Worm (Caenorhabditis elegans) whole organism, young adult: ENCODE data around the gene ubc-20.

Experiments
- C06A6.2 ChIP-seq: fragments of 200-800 bp; sonication (Bioruptor generic); conservative IDR thresholded peaks from 2 replicates; pipeline ENCODE4 v1.3.6; 2022; ENCODE audit warnings: missing genetic modification characterization, missing compliant biosample characterization
- C17E4.6 ChIP-seq: fragments of 200-800 bp; sonication (Bioruptor generic); IDR thresholded peaks from 2 replicates; pipeline ENCODE4 v1.3.6; 2022; ENCODE audit warnings: missing genetic modification reagents, missing genetic modification characterization, missing compliant biosample characterization
- D2030.7 ChIP-seq: fragments of 200-800 bp; sonication (Bioruptor generic); IDR thresholded peaks from 2 replicates; pipeline ENCODE4 v1.3.6; 2022; ENCODE audit warnings: missing genetic modification reagents, missing genetic modification characterization, missing compliant biosample characterization
- F49E8.2 ChIP-seq: sonication (generic microtip); optimal IDR thresholded peaks from 3 replicates; lab custom pipeline; 2017; ENCODE audit warnings: missing genetic modification characterization, mild to moderate bottlenecking, missing compliant biosample characterization, antibody characterized with exemption, moderate library complexity; ENCODE audit not compliant: insufficient read depth
- K11D2.4 ChIP-seq: fragments of 200-800 bp; sonication (Bioruptor generic); IDR thresholded peaks from 2 replicates; pipeline ENCODE4 v1.3.6; 2022; ENCODE audit warnings: missing genetic modification reagents, missing genetic modification characterization, missing compliant biosample characterization
- Y56A3A.18 ChIP-seq: fragments of 200-800 bp; sonication (Bioruptor generic); IDR thresholded peaks from 2 replicates; pipeline ENCODE4 v1.3.6; 2022; ENCODE audit warnings: missing genetic modification reagents, missing genetic modification characterization, missing compliant biosample characterization
- Y79H2A.3 ChIP-seq: fragments of 200-800 bp; sonication (Bioruptor generic); conservative IDR thresholded peaks from 2 replicates; pipeline ENCODE4 v1.3.6; 2022; ENCODE audit warnings: missing genetic modification reagents, missing genetic modification characterization, missing compliant biosample characterization
- ZK185.1 ChIP-seq: sonication (generic microtip); optimal IDR thresholded peaks from 2 replicates; lab custom pipeline; 2016; ENCODE audit warnings: mild to moderate bottlenecking, missing genetic modification characterization, missing compliant biosample characterization; ENCODE audit not compliant: poor library complexity, severe bottlenecking
- akir-1 ChIP-seq: fragments of 200-800 bp; sonication (Bioruptor generic); optimal IDR thresholded peaks from 2 replicates; lab custom pipeline; 2018; ENCODE audit warnings: mild to moderate bottlenecking, missing genetic modification characterization, moderate library complexity, missing compliant biosample characterization
- aptf-2 ChIP-seq: fragments of 200-800 bp; sonication (Bioruptor generic); conservative IDR thresholded peaks from 2 replicates; pipeline ENCODE4 v1.3.6; 2022; ENCODE audit warnings: missing genetic modification reagents, missing genetic modification characterization, missing compliant biosample characterization
- aptf-3 ChIP-seq: fragments of 200-800 bp; sonication (Bioruptor generic); IDR thresholded peaks from 2 replicates; pipeline ENCODE4 v1.3.6; 2022; ENCODE audit warnings: missing genetic modification characterization, missing compliant biosample characterization
- cebp-1 ChIP-seq, 2 experiments: fragments of 200-800 bp in 1 of 2; sonication (Bioruptor generic) in 1 of 2; sonication (generic microtip) in 1 of 2; IDR thresholded peaks in 1 of 2; optimal IDR thresholded peaks in 1 of 2; 2 replicates each; pipeline versions ENCODE4 v1.3.6 to Lab custom; 2017 to 2022; ENCODE audit warnings: missing compliant biosample characterization in 2 of 2, missing genetic modification characterization in 2 of 2, mild to moderate bottlenecking in 1 of 2, missing genetic modification reagents in 1 of 2, moderate library complexity in 1 of 2
- ceh-100 ChIP-seq: fragments of 200-800 bp; sonication (Bioruptor generic); IDR thresholded peaks from 2 replicates; pipeline ENCODE4 v1.3.6; 2022; ENCODE audit warnings: missing genetic modification reagents, missing genetic modification characterization, missing compliant biosample characterization
- ceh-27 ChIP-seq: fragments of 200-800 bp; sonication (Bioruptor generic); optimal IDR thresholded peaks from 2 replicates; lab custom pipeline; 2018; ENCODE audit warnings: mild to moderate bottlenecking, missing genetic modification characterization, moderate library complexity, missing compliant biosample characterization
- ceh-40 ChIP-seq: fragments of 200-800 bp; sonication (Bioruptor generic); IDR thresholded peaks from 2 replicates; pipeline ENCODE4 v1.3.6; 2022; ENCODE audit warnings: missing genetic modification characterization, missing compliant biosample characterization
- ceh-91 ChIP-seq: fragments of 200-800 bp; sonication (Bioruptor generic); IDR thresholded peaks from 2 replicates; pipeline ENCODE4 v1.3.6; 2022; ENCODE audit warnings: missing genetic modification reagents, missing genetic modification characterization, missing compliant biosample characterization
- dpl-1 ChIP-seq: fragments of 150-350 bp; optimal IDR thresholded peaks from 2 replicates; lab custom pipeline; 2014; ENCODE audit warnings: missing biosample characterization, missing genetic modification reagents, missing genetic modification characterization
- egrh-3 ChIP-seq: fragments of 200-800 bp; sonication (Bioruptor generic); IDR thresholded peaks from 2 replicates; pipeline ENCODE4 v1.3.6; 2022; ENCODE audit warnings: missing genetic modification reagents, missing genetic modification characterization, missing compliant biosample characterization
- ekl-4 ChIP-seq: fragments of 200-800 bp; sonication (Bioruptor generic); IDR thresholded peaks from 2 replicates; pipeline ENCODE4 v1.3.6; 2022; ENCODE audit warnings: missing genetic modification reagents, missing genetic modification characterization, missing compliant biosample characterization
- hlh-26 ChIP-seq: fragments of 200-800 bp; sonication (Bioruptor generic); conservative IDR thresholded peaks from 2 replicates; pipeline ENCODE4 v1.3.6; 2022; ENCODE audit warnings: missing genetic modification reagents, missing genetic modification characterization, missing compliant biosample characterization
- hmg-1.2 ChIP-seq: fragments of 200-800 bp; sonication (Bioruptor generic); IDR thresholded peaks from 2 replicates; pipeline ENCODE4 v1.3.6; 2022; ENCODE audit warnings: missing genetic modification reagents, missing genetic modification characterization, missing compliant biosample characterization
- hsf-1 ChIP-seq: fragments of 200-800 bp; sonication (Bioruptor generic); IDR thresholded peaks from 2 replicates; pipeline ENCODE4 v1.3.6; 2022; ENCODE audit warnings: missing genetic modification reagents, missing genetic modification characterization, missing compliant biosample characterization
- lag-1 ChIP-seq: fragments of 200-800 bp; sonication (Bioruptor generic); IDR thresholded peaks from 2 replicates; pipeline ENCODE4 v1.3.6; 2022; ENCODE audit warnings: missing genetic modification reagents, missing genetic modification characterization, missing compliant biosample characterization
- let-607 ChIP-seq, 2 experiments: fragments of 200-800 bp in 1 of 2; sonication (Bioruptor generic) in 1 of 2; sonication (generic microtip) in 1 of 2; optimal IDR thresholded peaks; 2 replicates each; lab custom pipeline; 2016 to 2018; ENCODE audit warnings: mild to moderate bottlenecking in 2 of 2, missing compliant biosample characterization in 2 of 2, missing genetic modification characterization in 2 of 2, moderate library complexity in 2 of 2, missing genotype in 1 of 2
- mel-28 ChIP-seq: sonication (generic microtip); optimal IDR thresholded peaks from 2 replicates; lab custom pipeline; 2016; ENCODE audit warnings: borderline replicate concordance, mild to moderate bottlenecking, missing genetic modification characterization, missing compliant biosample characterization
- nfya-1 ChIP-seq: sonication (generic microtip); optimal IDR thresholded peaks from 2 replicates; lab custom pipeline; 2017; ENCODE audit warnings: antibody characterized with exemption, missing compliant biosample characterization, missing genetic modification characterization, borderline replicate concordance; ENCODE audit not compliant: insufficient read depth
- nhr-27 ChIP-seq: fragments of 200-800 bp; sonication (Bioruptor generic); optimal IDR thresholded peaks from 2 replicates; lab custom pipeline; 2018; ENCODE audit warnings: mild to moderate bottlenecking, missing genetic modification characterization, moderate library complexity, missing compliant biosample characterization
- rec-8 ChIP-seq, 2 experiments: sonication (generic microtip); optimal IDR thresholded peaks; 2 replicates each; lab custom pipeline; 2016; ENCODE audit warnings: mild to moderate bottlenecking in 2 of 2, missing genetic modification characterization in 2 of 2, missing genetic modification reagents in 2 of 2, missing genotype in 2 of 2, missing biosample characterization in 1 of 2, missing compliant biosample characterization in 1 of 2, moderate library complexity in 1 of 2
- sdz-38 ChIP-seq: sonication (generic microtip); optimal IDR thresholded peaks from 2 replicates; lab custom pipeline; 2016; ENCODE audit warnings: missing genotype, missing genetic modification characterization, missing compliant biosample characterization
- sea-2 ChIP-seq: fragments of 200-800 bp; sonication (Bioruptor generic); IDR thresholded peaks from 2 replicates; pipeline ENCODE4 v1.3.6; 2022; ENCODE audit warnings: missing genetic modification characterization, missing compliant biosample characterization
- snpc-4 ChIP-seq, 5 experiments: fragments of 150-350 bp in 1 of 5; sonication (generic microtip) in 4 of 5; optimal IDR thresholded peaks; 2 replicates each; lab custom pipeline; 2014 to 2018; ENCODE audit warnings: missing genetic modification characterization in 5 of 5, missing biosample characterization in 3 of 5, antibody characterized with exemption in 2 of 5, mild to moderate bottlenecking in 2 of 5, missing compliant biosample characterization in 2 of 5, missing genotype in 2 of 5, moderate library complexity in 2 of 5, missing genetic modification reagents in 1 of 5
- sptf-2 ChIP-seq: fragments of 200-800 bp; sonication (Bioruptor generic); optimal IDR thresholded peaks from 2 replicates; lab custom pipeline; 2018; ENCODE audit warnings: mild to moderate bottlenecking, missing genetic modification characterization, missing compliant biosample characterization
- tbx-9 ChIP-seq: sonication (generic microtip); optimal IDR thresholded peaks from 2 replicates; lab custom pipeline; 2016; ENCODE audit warnings: borderline replicate concordance, missing genetic modification characterization, inconsistent platforms, missing compliant biosample characterization
- ztf-22 ChIP-seq: fragments of 200-800 bp; sonication (Bioruptor generic); optimal IDR thresholded peaks from 2 replicates; lab custom pipeline; 2018; ENCODE audit warnings: mild to moderate bottlenecking, missing genetic modification characterization, moderate library complexity, missing compliant biosample characterization
- ztf-26 ChIP-seq: sonication (generic microtip); optimal IDR thresholded peaks from 2 replicates; lab custom pipeline; 2017; ENCODE audit warnings: missing genetic modification characterization, missing compliant biosample characterization
- ztf-3 ChIP-seq: fragments of 200-800 bp; sonication (Bioruptor generic); optimal IDR thresholded peaks from 2 replicates; lab custom pipeline; 2018; ENCODE audit warnings: mild to moderate bottlenecking, missing genetic modification characterization, missing compliant biosample characterization

The ubc-20 gene

ce11 chrIII:143121-143520 is 45.5 kb upstream of the ubc-20 start, which contains the start of gene fbxb-82:
Gene fbxb-82, minus strand, starts transcription at chrIII:143221.
- TF ChIP-seq nfya-1 (tag; lab: Kevin White, UChicago): no peak
- no peak for TF ChIP-seq aptf-2 (GFP tag; lab: Robert Waterston, UW)
- TF ChIP-seq sptf-2 (GFP tag; lab: Kevin White, UChicago): no peak
- no peak for TF ChIP-seq F49E8.2 (tag; lab: Kevin White, UChicago)
- no peak for TF ChIP-seq sdz-38 (tag; lab: Kevin White, UChicago)
- TF ChIP-seq ceh-91 (GFP tag; lab: Robert Waterston, UW): no peak
- no peak for TF ChIP-seq aptf-3
- TF ChIP-seq ekl-4 (GFP tag; lab: Robert Waterston, UW): no peak
- TF ChIP-seq D2030.7 (GFP tag; lab: Robert Waterston, UW): no peak
- no peak for TF ChIP-seq hlh-26 (GFP tag; lab: Robert Waterston, UW)
- no peak for TF ChIP-seq C17E4.6 (GFP tag; lab: Robert Waterston, UW)
- TF ChIP-seq ztf-22 (GFP tag; lab: Kevin White, UChicago): no peak

- TF ChIP-seq Y56A3A.18: no peak
- no peak for TF ChIP-seq ztf-3 (GFP tag; lab: Kevin White, UChicago)
- TF ChIP-seq hsf-1 (GFP tag; lab: Robert Waterston, UW): no peak
- TF ChIP-seq hmg-1.2 (GFP tag; lab: Robert Waterston, UW): no peak
- TF ChIP-seq lag-1 (GFP tag; lab: Robert Waterston, UW): no peak
- TF ChIP-seq akir-1 (GFP tag; lab: Kevin White, UChicago): no peak
- no peak for TF ChIP-seq egrh-3 (GFP tag; lab: Robert Waterston, UW)
- no peak for TF ChIP-seq Y79H2A.3 (GFP tag; lab: Robert Waterston, UW)
- TF ChIP-seq ceh-27 (GFP tag; lab: Kevin White, UChicago): no peak
- no peak for TF ChIP-seq ztf-26 (tag; lab: Kevin White, UChicago)
- no peak for TF ChIP-seq mel-28 (tag; lab: Kevin White, UChicago)
These were observed 43.6 kb upstream of the ubc-20 start, which contains the start of the genes T17A3.12 and fbxb-83 for ce11 chrIII:145078-145477. Gene T17A3.12, minus strand, starts transcription at chrIII:145178. Gene fbxb-83, minus strand, starts transcription at chrIII:145211.

- TF ChIP-seq aptf-3: no peak
- TF ChIP-seq snpc-4 (GFP tag; optimal IDR thresholded peaks at IDR 0.05; lab: Kevin White, UChicago): no peak
- TF ChIP-seq snpc-4 (tag; optimal IDR thresholded peaks at IDR 0.05; lab: Kevin White, UChicago): no peak
- no peak for TF ChIP-seq ceh-40
- TF ChIP-seq K11D2.4 (GFP tag; lab: Robert Waterston, UW): no peak
- no peak for TF ChIP-seq C06A6.2
- no peak for TF ChIP-seq cebp-1 (GFP tag; IDR thresholded peaks at IDR 0.05; lab: Robert Waterston, UW)
- no peak for TF ChIP-seq cebp-1 (tag; optimal IDR thresholded peaks at IDR 0.05; lab: Kevin White, UChicago)
- TF ChIP-seq ZK185.1: no peak
- no peak for TF ChIP-seq sptf-2 (GFP tag; lab: Kevin White, UChicago)
- TF ChIP-seq nhr-27 (tag; lab: Kevin White, UChicago): no peak
- no peak for TF ChIP-seq ceh-100 (GFP tag; lab: Robert Waterston, UW)
- TF ChIP-seq C17E4.6 (GFP tag; lab: Robert Waterston, UW): no peak
- no peak for TF ChIP-seq dpl-1
- TF ChIP-seq tbx-9 (tag; lab: Kevin White, UChicago): no peak
- no peak for TF ChIP-seq let-607 (tag; optimal IDR thresholded peaks at IDR 0.05; lab: Kevin White, UChicago)
- TF ChIP-seq sea-2 (GFP tag; lab: Robert Waterston, UW): no peak
- no peak for TF ChIP-seq rec-8 (tag; optimal IDR thresholded peaks at IDR 0.05; lab: Kevin White, UChicago)
These were observed 42.3 kb upstream of the ubc-20 start, which contains the start of gene fbxb-84 for ce11 chrIII:146369-146768. Gene fbxb-84, minus strand, starts transcription at chrIII:146469.
